Worm (Caenorhabditis elegans) whole organism, L4 larva: Measurements from ENCODE around the gene vha-1.

ENCODE experiments used
- F44E2.7 ChIP-seq: fragments of 200-800 bp; sonication (Bioruptor generic); IDR thresholded peaks from 2 replicates; pipeline ENCODE4 v2.1.2; 2022; ENCODE audit warnings: missing genetic modification characterization, missing compliant biosample characterization
- F49E8.2 ChIP-seq: sonication (generic microtip); optimal IDR thresholded peaks from 2 replicates; lab custom pipeline; 2016; ENCODE audit warnings: missing compliant biosample characterization, mild to moderate bottlenecking, missing genetic modification characterization, borderline replicate concordance
- Y105C5A.15 ChIP-seq: fragments of 200-800 bp; sonication (Bioruptor generic); IDR thresholded peaks from 2 replicates; pipeline ENCODE4 v1.3.6; 2022; ENCODE audit warnings: missing genetic modification characterization, missing compliant biosample characterization

- TF ChIP-seq F44E2.7 (GFP tag; lab: Robert Waterston, UW) (no peak), Y105C5A.15 (GFP tag; lab: Robert Waterston, UW) (no peak), F49E8.2 (tag; lab: Kevin White, UChicago) (no peak)
Observed at ce11 chrIII:9789083-9789482, 8.0 kb downstream of the vha-1 start.
